Worm (Caenorhabditis elegans) whole organism, young adult: ENCODE results near the gene nspg-6.

ENCODE experiments used
- B0261.1 ChIP-seq: sonication (generic microtip); optimal IDR thresholded peaks from 2 replicates; lab custom pipeline; 2016; ENCODE audit warnings: mild to moderate bottlenecking, missing genetic modification characterization, moderate library complexity, missing compliant biosample characterization
- B0336.3 ChIP-seq: fragments of 200-800 bp; sonication (Bioruptor generic); IDR thresholded peaks from 2 replicates; pipeline ENCODE4 v1.3.6; 2022; ENCODE audit warnings: missing genetic modification characterization, missing compliant biosample characterization
- C06A6.2 ChIP-seq: fragments of 200-800 bp; sonication (Bioruptor generic); conservative IDR thresholded peaks from 2 replicates; pipeline ENCODE4 v1.3.6; 2022; ENCODE audit warnings: missing genetic modification characterization, missing compliant biosample characterization
- F10E7.11 ChIP-seq: sonication (generic microtip); optimal IDR thresholded peaks from 2 replicates; lab custom pipeline; 2017; ENCODE audit warnings: mild to moderate bottlenecking, missing genetic modification characterization, moderate library complexity, missing compliant biosample characterization
- F23B12.7 ChIP-seq: sonication (generic microtip); optimal IDR thresholded peaks from 2 replicates; lab custom pipeline; 2017; ENCODE audit warnings: missing genetic modification characterization, mild to moderate bottlenecking, missing compliant biosample characterization, antibody characterized with exemption, moderate library complexity; ENCODE audit not compliant: insufficient read depth
- F37B4.10 ChIP-seq: fragments of 200-800 bp; sonication (Bioruptor generic); IDR thresholded peaks from 2 replicates; pipeline ENCODE4 v1.3.6; 2022; ENCODE audit warnings: missing genetic modification characterization, missing compliant biosample characterization
- F57A8.1 ChIP-seq: fragments of 200-800 bp; sonication (Bioruptor generic); optimal IDR thresholded peaks from 2 replicates; lab custom pipeline; 2018; ENCODE audit warnings: mild to moderate bottlenecking, missing genetic modification characterization, moderate library complexity, missing compliant biosample characterization
- T07F8.4 ChIP-seq: sonication (generic microtip); optimal IDR thresholded peaks from 2 replicates; lab custom pipeline; 2016; ENCODE audit warnings: mild to moderate bottlenecking, missing genetic modification characterization, moderate library complexity, missing compliant biosample characterization
- Y53G8AR.9 ChIP-seq: fragments of 200-800 bp; sonication (Bioruptor generic); conservative IDR thresholded peaks from 2 replicates; pipeline ENCODE4 v1.3.6; 2022; ENCODE audit warnings: missing genetic modification reagents, missing genetic modification characterization, missing compliant biosample characterization
- Y67H2A.10 ChIP-seq: fragments of 200-800 bp; sonication (Bioruptor generic); conservative IDR thresholded peaks from 2 replicates; pipeline ENCODE4 v1.3.6; 2022; ENCODE audit warnings: missing genetic modification reagents, missing genetic modification characterization, missing compliant biosample characterization
- Y95B8A.8 ChIP-seq: fragments of 200-800 bp; sonication (Bioruptor generic); IDR thresholded peaks from 2 replicates; pipeline ENCODE4 v1.3.6; 2022; ENCODE audit warnings: missing genetic modification reagents, missing genetic modification characterization, missing compliant biosample characterization
- aptf-3 ChIP-seq: fragments of 200-800 bp; sonication (Bioruptor generic); IDR thresholded peaks from 2 replicates; pipeline ENCODE4 v1.3.6; 2022; ENCODE audit warnings: missing genetic modification characterization, missing compliant biosample characterization
- atf-7 ChIP-seq: sonication (generic microtip); optimal IDR thresholded peaks from 2 replicates; lab custom pipeline; 2017; ENCODE audit warnings: mild to moderate bottlenecking, missing genetic modification characterization, missing compliant biosample characterization
- attf-3 ChIP-seq: fragments of 200-800 bp; sonication (Bioruptor generic); conservative IDR thresholded peaks from 2 replicates; pipeline ENCODE4 v1.3.6; 2022; ENCODE audit warnings: missing genetic modification reagents, missing genetic modification characterization, missing compliant biosample characterization
- attf-5 ChIP-seq: fragments of 200-800 bp; sonication (Bioruptor generic); optimal IDR thresholded peaks from 2 replicates; lab custom pipeline; 2018; ENCODE audit warnings: mild to moderate bottlenecking, missing genetic modification characterization, missing compliant biosample characterization
- ccch-3 ChIP-seq: fragments of 200-800 bp; sonication (Bioruptor generic); optimal IDR thresholded peaks from 2 replicates; lab custom pipeline; 2018; ENCODE audit warnings: mild to moderate bottlenecking, missing genetic modification characterization, missing compliant biosample characterization
- cebp-2 ChIP-seq: fragments of 200-800 bp; sonication (Bioruptor generic); IDR thresholded peaks from 2 replicates; pipeline ENCODE4 v1.3.6; 2022; ENCODE audit warnings: missing genetic modification characterization, missing compliant biosample characterization
- ceh-100 ChIP-seq: fragments of 200-800 bp; sonication (Bioruptor generic); IDR thresholded peaks from 2 replicates; pipeline ENCODE4 v1.3.6; 2022; ENCODE audit warnings: missing genetic modification reagents, missing genetic modification characterization, missing compliant biosample characterization
- ceh-27 ChIP-seq: fragments of 200-800 bp; sonication (Bioruptor generic); optimal IDR thresholded peaks from 2 replicates; lab custom pipeline; 2018; ENCODE audit warnings: mild to moderate bottlenecking, missing genetic modification characterization, moderate library complexity, missing compliant biosample characterization
- ceh-58 ChIP-seq: fragments of 200-800 bp; sonication (Bioruptor generic); IDR thresholded peaks from 2 replicates; pipeline ENCODE4 v1.3.6; 2022; ENCODE audit warnings: missing genetic modification characterization, missing compliant biosample characterization
- ceh-79 ChIP-seq: sonication (generic microtip); optimal IDR thresholded peaks from 2 replicates; lab custom pipeline; 2017; ENCODE audit warnings: mild to moderate bottlenecking, missing genetic modification characterization, missing compliant biosample characterization
- ceh-91 ChIP-seq: fragments of 200-800 bp; sonication (Bioruptor generic); IDR thresholded peaks from 2 replicates; pipeline ENCODE4 v1.3.6; 2022; ENCODE audit warnings: missing genetic modification reagents, missing genetic modification characterization, missing compliant biosample characterization
- dox-1 ChIP-seq: fragments of 200-800 bp; sonication (Bioruptor generic); IDR thresholded peaks from 2 replicates; pipeline ENCODE4 v1.3.6; 2022; ENCODE audit warnings: missing genetic modification reagents, missing genetic modification characterization, missing compliant biosample characterization
- efl-1 ChIP-seq: fragments of 150-350 bp; optimal IDR thresholded peaks from 2 replicates; lab custom pipeline; 2014; ENCODE audit warnings: missing biosample characterization, missing genetic modification reagents, missing genetic modification characterization
- egl-44 ChIP-seq: fragments of 200-800 bp; sonication (Bioruptor generic); IDR thresholded peaks from 2 replicates; pipeline ENCODE4 v1.3.6; 2022; ENCODE audit warnings: missing genetic modification reagents, missing genetic modification characterization, missing compliant biosample characterization
- hmg-1.2 ChIP-seq: fragments of 200-800 bp; sonication (Bioruptor generic); IDR thresholded peaks from 2 replicates; pipeline ENCODE4 v1.3.6; 2022; ENCODE audit warnings: missing genetic modification reagents, missing genetic modification characterization, missing compliant biosample characterization
- lin-35 ChIP-seq, 3 experiments: fragments of 150-350 bp in 2 of 3; sonication (generic microtip) in 1 of 3; optimal IDR thresholded peaks; 2 replicates each; lab custom pipeline; 2014 to 2018; ENCODE audit warnings: missing biosample characterization in 3 of 3, missing genetic modification characterization in 3 of 3, missing genetic modification reagents in 3 of 3
- lin-40 ChIP-seq: sonication (generic microtip); optimal IDR thresholded peaks from 2 replicates; lab custom pipeline; 2016; ENCODE audit warnings: missing genetic modification characterization, mild to moderate bottlenecking, missing compliant biosample characterization, missing genotype, missing genetic modification reagents
- lin-54 ChIP-seq: fragments of 200-800 bp; sonication (Bioruptor generic); optimal IDR thresholded peaks from 2 replicates; lab custom pipeline; 2018; ENCODE audit warnings: mild to moderate bottlenecking, missing genetic modification characterization, missing compliant biosample characterization
- lsl-1 ChIP-seq: fragments of 200-800 bp; sonication (Bioruptor generic); optimal IDR thresholded peaks from 2 replicates; lab custom pipeline; 2018; ENCODE audit warnings: mild to moderate bottlenecking, missing genetic modification characterization, moderate library complexity, missing compliant biosample characterization
- lsy-27 ChIP-seq: sonication (generic microtip); optimal IDR thresholded peaks from 2 replicates; lab custom pipeline; 2017; ENCODE audit warnings: missing genetic modification characterization, mild to moderate bottlenecking, missing compliant biosample characterization, antibody characterized with exemption, missing genotype, borderline replicate concordance; ENCODE audit not compliant: insufficient read depth
- madf-3 ChIP-seq: fragments of 200-800 bp; sonication (Bioruptor generic); IDR thresholded peaks from 2 replicates; pipeline ENCODE4 v1.3.6; 2022; ENCODE audit warnings: missing genetic modification reagents, missing genetic modification characterization, missing compliant biosample characterization
- madf-6 ChIP-seq: fragments of 200-800 bp; sonication (Bioruptor generic); IDR thresholded peaks from 2 replicates; pipeline ENCODE4 v1.3.6; 2022; ENCODE audit warnings: missing genetic modification reagents, missing genetic modification characterization, missing compliant biosample characterization
- mcd-1 ChIP-seq: fragments of 200-800 bp; sonication (Bioruptor generic); IDR thresholded peaks from 2 replicates; pipeline ENCODE4 v1.3.6; 2022; ENCODE audit warnings: missing genetic modification reagents, missing genetic modification characterization, missing compliant biosample characterization
- nhr-80 ChIP-seq: sonication (generic microtip); optimal IDR thresholded peaks from 2 replicates; lab custom pipeline; 2016; ENCODE audit warnings: missing genetic modification characterization, missing compliant biosample characterization
- pbrm-1 ChIP-seq: fragments of 200-800 bp; sonication (Bioruptor generic); IDR thresholded peaks from 2 replicates; pipeline ENCODE4 v1.3.6; 2022; ENCODE audit warnings: missing genetic modification reagents, missing genetic modification characterization, missing compliant biosample characterization
- pha-4 ChIP-seq: fragments of 150-350 bp; sonication (generic microtip); optimal IDR thresholded peaks from 2 replicates; lab custom pipeline; 2014; ENCODE audit warnings: missing biosample characterization, missing genetic modification reagents, missing genetic modification characterization
- rec-8 ChIP-seq, 2 experiments: sonication (generic microtip); optimal IDR thresholded peaks; 2 replicates each; lab custom pipeline; 2016; ENCODE audit warnings: mild to moderate bottlenecking in 2 of 2, missing genetic modification characterization in 2 of 2, missing genetic modification reagents in 2 of 2, missing genotype in 2 of 2, missing biosample characterization in 1 of 2, missing compliant biosample characterization in 1 of 2, moderate library complexity in 1 of 2
- snpc-1.1 ChIP-seq: sonication (generic microtip); optimal IDR thresholded peaks from 2 replicates; lab custom pipeline; 2017; ENCODE audit warnings: missing genetic modification characterization, mild to moderate bottlenecking, missing compliant biosample characterization, antibody characterized with exemption, moderate library complexity, missing genotype, missing genetic modification reagents; ENCODE audit not compliant: insufficient read depth
- sptf-2 ChIP-seq: fragments of 200-800 bp; sonication (Bioruptor generic); optimal IDR thresholded peaks from 2 replicates; lab custom pipeline; 2018; ENCODE audit warnings: mild to moderate bottlenecking, missing genetic modification characterization, missing compliant biosample characterization
- tlf-1 ChIP-seq: fragments of 200-800 bp; sonication (Bioruptor generic); optimal IDR thresholded peaks from 2 replicates; lab custom pipeline; 2018; ENCODE audit warnings: mild to moderate bottlenecking, missing genetic modification characterization, missing compliant biosample characterization
- unc-62 ChIP-seq: fragments of 150-350 bp; optimal IDR thresholded peaks from 2 replicates; lab custom pipeline; 2014; ENCODE audit warnings: missing biosample characterization, missing genetic modification reagents, missing genetic modification characterization
- zim-3 ChIP-seq: sonication (generic microtip); optimal IDR thresholded peaks from 2 replicates; lab custom pipeline; 2017; ENCODE audit warnings: mild to moderate bottlenecking, missing genetic modification characterization, moderate library complexity, missing compliant biosample characterization
- ztf-18 ChIP-seq: sonication (generic microtip); optimal IDR thresholded peaks from 2 replicates; lab custom pipeline; 2016; ENCODE audit warnings: missing genotype, mild to moderate bottlenecking, missing genetic modification characterization, missing compliant biosample characterization
- ztf-28 ChIP-seq: fragments of 200-800 bp; sonication (Bioruptor generic); IDR thresholded peaks from 2 replicates; pipeline ENCODE4 v1.3.6; 2022; ENCODE audit warnings: missing genetic modification reagents, missing genetic modification characterization, missing compliant biosample characterization

The nspg-6 gene

ce11 chrIII:7338009-7338408, 23.2 kb upstream of the nspg-6 start:
- TF ChIP-seq pbrm-1 (GFP tag; lab: Robert Waterston, UW) (0 out of 2 replicates have a peak, but pooled peaks have one; percentile 4), aptf-3 (GFP tag; lab: Robert Waterston, UW) (no peak), madf-3 (0 out of 2 replicates have a peak, but pooled peaks have one; percentile 22)
- TF ChIP-seq, all 124 proteins: peak for 2

DNA sequence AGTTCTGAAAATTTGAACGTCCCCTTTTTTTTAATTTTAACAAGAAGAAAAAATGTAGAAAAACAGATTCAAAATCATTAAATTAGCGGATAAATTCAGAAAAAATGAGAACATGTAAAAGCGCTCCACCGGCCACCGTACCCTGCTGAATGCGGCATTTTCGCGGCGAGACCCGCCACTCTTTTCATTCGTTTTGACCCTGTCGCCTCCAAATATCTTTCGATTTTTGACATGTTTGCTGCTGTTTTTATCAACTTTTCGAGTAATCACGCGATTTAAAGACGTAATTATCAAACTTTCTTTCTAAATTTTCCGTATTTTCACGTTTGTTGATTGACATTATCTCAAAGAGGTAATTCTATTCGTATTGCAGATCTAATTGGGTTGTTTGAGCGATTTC, 21.4 kb upstream of the nspg-6 start, which contains the start of gene gsp-2:
TSS of gene gsp-2 (plus strand) at position 374 of the 400 bp plus-strand sequence.
- TF ChIP-seq ceh-91 (GFP tag; lab: Robert Waterston, UW) (peak; percentile 36; the same call in 1 of the 2 replicates), efl-1 (peak; percentile 67), lsl-1 (GFP tag; lab: Kevin White, UChicago) (peak; percentile 87), Y95B8A.8 (GFP tag; lab: Robert Waterston, UW) (0 out of 2 replicates have a peak, but pooled peaks have one; percentile 39), snpc-1.1 (tag; lab: Kevin White, UChicago) (peak; percentile 27), B0261.1 (no peak), ceh-100 (GFP tag; lab: Robert Waterston, UW) (0 out of 2 replicates have a peak, but pooled peaks have one; percentile 16), zim-3 (tag; lab: Kevin White, UChicago) (no peak), B0336.3 (GFP tag; lab: Robert Waterston, UW) (peak; percentile 28; the same call in 1 of the 2 replicates), F23B12.7 (tag; lab: Kevin White, UChicago) (peak; percentile 71), mcd-1 (GFP tag; lab: Robert Waterston, UW) (peak; percentile 84), rec-8 (tag; optimal IDR thresholded peaks at IDR 0.05; lab: Kevin White, UChicago) (no peak), unc-62 (GFP tag; lab: Kevin White, UChicago) (no peak), ceh-58 (GFP tag; lab: Robert Waterston, UW) (no peak), lin-35 (GFP tag; optimal IDR thresholded peaks at IDR 0.05; lab: Kevin White, UChicago) (no peak), dox-1 (GFP tag; lab: Robert Waterston, UW) (peak; percentile 87), ceh-79 (tag; lab: Kevin White, UChicago) (no peak), madf-6 (GFP tag; lab: Robert Waterston, UW) (peak; percentile 71; the same call in 1 of the 2 replicates), C06A6.2 (GFP tag; lab: Robert Waterston, UW) (no peak), ztf-28 (GFP tag; lab: Robert Waterston, UW) (no peak), F37B4.10 (GFP tag; lab: Robert Waterston, UW) (no peak), ccch-3 (GFP tag; lab: Kevin White, UChicago) (no peak), egl-44 (GFP tag; lab: Robert Waterston, UW) (no peak), sptf-2 (GFP tag; lab: Kevin White, UChicago) (no peak), ztf-18 (peak; percentile 47), ceh-27 (peak; percentile 69), Y67H2A.10 (GFP tag; lab: Robert Waterston, UW) (peak; percentile 34; the same call in 1 of the 2 replicates), hmg-1.2 (GFP tag; lab: Robert Waterston, UW) (peak; percentile 47; the same call in 1 of the 2 replicates), lin-40 (tag; lab: Kevin White, UChicago) (peak; percentile 6), attf-3 (GFP tag; lab: Robert Waterston, UW) (peak; percentile 40; the same call in 1 of the 2 replicates), T07F8.4 (tag; lab: Kevin White, UChicago) (no peak), F10E7.11 (tag; lab: Kevin White, UChicago) (no peak), lsy-27 (tag; lab: Kevin White, UChicago) (peak; percentile 26), lin-54 (GFP tag; lab: Kevin White, UChicago) (peak; percentile 61), madf-3 (0 out of 2 replicates have a peak, but pooled peaks have one; percentile 34), F57A8.1 (GFP tag; lab: Kevin White, UChicago) (no peak), nhr-80 (tag; lab: Kevin White, UChicago) (peak; percentile 84), Y53G8AR.9 (0 out of 2 replicates have a peak, but pooled peaks have one; percentile 15), atf-7 (peak; percentile 51), pha-4 (tag; lab: Kevin White, UChicago) (peak; percentile 3), attf-5 (GFP tag; lab: Kevin White, UChicago) (peak; percentile 73), cebp-2 (GFP tag; lab: Robert Waterston, UW) (0 out of 2 replicates have a peak, but pooled peaks have one; percentile 14), tlf-1 (GFP tag; lab: Kevin White, UChicago) (peak; percentile 5)
